Worm (Caenorhabditis elegans) whole organism, L1 larva: ENCODE results near the gene nhr-180.

Source experiments
- C16A3.4 ChIP-seq: fragments of 150-350 bp; optimal IDR thresholded peaks from 2 replicates; lab custom pipeline; 2014; ENCODE audit warnings: missing biosample characterization, missing genetic modification characterization
- aly-2 ChIP-seq: fragments of 150-350 bp; optimal IDR thresholded peaks from 2 replicates; lab custom pipeline; 2014; ENCODE audit warnings: missing biosample characterization, missing genetic modification characterization
- ama-1 ChIP-seq: fragments of 150-350 bp; optimal IDR thresholded peaks from 2 replicates; lab custom pipeline; 2014
- egl-27 ChIP-seq, 2 experiments: fragments of 150-350 bp in 1 of 2; sonication (generic microtip); optimal IDR thresholded peaks; 3 replicates each; lab custom pipeline; 2017 to 2018; ENCODE audit warnings: missing biosample characterization in 2 of 2, missing genetic modification characterization in 2 of 2, missing genetic modification reagents in 2 of 2
- elt-3 ChIP-seq, 6 experiments: fragments of 150-350 bp in 1 of 6; sonication (generic microtip); optimal IDR thresholded peaks; 2 replicates each; lab custom pipeline; 2017 to 2018; ENCODE audit warnings: missing biosample characterization in 6 of 6, missing genetic modification characterization in 6 of 6, inconsistent platforms in 1 of 6
- fkh-10 ChIP-seq: sonication (generic microtip); optimal IDR thresholded peaks from 2 replicates; lab custom pipeline; 2017; ENCODE audit warnings: missing biosample characterization, missing genetic modification reagents, missing genetic modification characterization
- nhr-19 ChIP-seq: fragments of 200-800 bp; sonication (Bioruptor generic); conservative IDR thresholded peaks from 2 replicates; pipeline ENCODE4 v1.3.6; 2022; ENCODE audit warnings: missing genetic modification characterization, missing compliant biosample characterization
- nhr-90 ChIP-seq: sonication (generic microtip); optimal IDR thresholded peaks from 2 replicates; lab custom pipeline; 2016; ENCODE audit warnings: mild to moderate bottlenecking, missing genetic modification characterization, missing compliant biosample characterization; ENCODE audit not compliant: poor library complexity
- rnt-1 ChIP-seq: sonication (generic microtip); optimal IDR thresholded peaks from 2 replicates; lab custom pipeline; 2016; ENCODE audit warnings: mild to moderate bottlenecking, missing genetic modification characterization, moderate library complexity, missing compliant biosample characterization
- snpc-4 ChIP-seq: fragments of 150-350 bp; optimal IDR thresholded peaks from 2 replicates; lab custom pipeline; 2014; ENCODE audit warnings: missing biosample characterization, missing genetic modification characterization
- tlp-1 ChIP-seq: fragments of 150-350 bp; optimal IDR thresholded peaks from 2 replicates; lab custom pipeline; 2014; ENCODE audit warnings: missing biosample characterization, missing genetic modification characterization
- unc-62 ChIP-seq: fragments of 150-350 bp; optimal IDR thresholded peaks from 2 replicates; lab custom pipeline; 2014; ENCODE audit warnings: missing biosample characterization, missing genetic modification reagents, missing genetic modification characterization
- ztf-4 ChIP-seq: fragments of 150-350 bp; optimal IDR thresholded peaks from 2 replicates; lab custom pipeline; 2014; ENCODE audit warnings: missing biosample characterization, missing genetic modification characterization

ce11 chrV:683858-684257 is 16.5 kb upstream of the nhr-180 start, which contains the start of gene F31F4.1:
- TF ChIP-seq unc-62 (GFP tag; lab: Kevin White, UChicago) (no peak), ama-1 (lab: Kevin White, UChicago) (no peak), tlp-1 (tag; lab: Kevin White, UChicago) (no peak), snpc-4 (no peak), aly-2 (tag; lab: Kevin White, UChicago) (no peak), rnt-1 (no peak), ztf-4 (no peak), C16A3.4 (tag; lab: Kevin White, UChicago) (no peak), nhr-90 (tag; lab: Kevin White, UChicago) (no peak), elt-3 (tag; optimal IDR thresholded peaks at IDR 0.05; lab: Kevin White, UChicago) (no peak), fkh-10 (GFP tag; lab: Kevin White, UChicago) (no peak), nhr-19 (no peak), egl-27 (tag; optimal IDR thresholded peaks at IDR 0.05; lab: Kevin White, UChicago) (no peak)
